Fruit fly (Drosophila melanogaster) whole organism, prepupa: ENCODE measurements around the gene CG43851.

ENCODE experiments used
- Blimp-1 ChIP-seq: fragments of 200-800 bp; sonication (Bioruptor generic); optimal IDR thresholded peaks from 3 replicates; lab custom pipeline; 2017; ENCODE audit warnings: missing biosample characterization, missing genetic modification characterization, mild to moderate bottlenecking, moderate library complexity, missing genetic modification reagents
- CG31627 ChIP-seq: fragments of 200-800 bp; sonication (Bioruptor generic); optimal IDR thresholded peaks from 3 replicates; lab custom pipeline; 2016; ENCODE audit warnings: missing biosample characterization, missing genetic modification characterization
- CG6854 ChIP-seq: fragments of 200-800 bp; sonication (Bioruptor generic); optimal IDR thresholded peaks from 2 replicates; lab custom pipeline; 2017; ENCODE audit warnings: missing biosample characterization, mild to moderate bottlenecking, missing genetic modification characterization
- OdsH ChIP-seq: fragments of 200-800 bp; sonication (Bioruptor generic); optimal IDR thresholded peaks from 3 replicates; lab custom pipeline; 2016; ENCODE audit warnings: missing biosample characterization, missing genetic modification characterization
- dsx ChIP-seq: fragments of 200-800 bp; optimal IDR thresholded peaks from 3 replicates; lab custom pipeline; 2019; ENCODE audit warnings: missing biosample characterization, mild to moderate bottlenecking, missing genetic modification characterization, moderate library complexity; ENCODE audit not compliant: poor library complexity, severe bottlenecking
- fkh ChIP-seq: fragments of 200-800 bp; sonication (Bioruptor generic); optimal IDR thresholded peaks from 3 replicates; lab custom pipeline; 2017; ENCODE audit warnings: missing biosample characterization, mild to moderate bottlenecking, missing genetic modification characterization, moderate library complexity
- lz ChIP-seq: fragments of 200-800 bp; sonication (Bioruptor generic); optimal IDR thresholded peaks from 3 replicates; lab custom pipeline; 2016; ENCODE audit warnings: missing biosample characterization, missing genetic modification characterization
- topi ChIP-seq: fragments of 200-800 bp; sonication (Bioruptor generic); optimal IDR thresholded peaks from 3 replicates; lab custom pipeline; 2016; ENCODE audit warnings: missing biosample characterization, missing genetic modification characterization

DNA sequence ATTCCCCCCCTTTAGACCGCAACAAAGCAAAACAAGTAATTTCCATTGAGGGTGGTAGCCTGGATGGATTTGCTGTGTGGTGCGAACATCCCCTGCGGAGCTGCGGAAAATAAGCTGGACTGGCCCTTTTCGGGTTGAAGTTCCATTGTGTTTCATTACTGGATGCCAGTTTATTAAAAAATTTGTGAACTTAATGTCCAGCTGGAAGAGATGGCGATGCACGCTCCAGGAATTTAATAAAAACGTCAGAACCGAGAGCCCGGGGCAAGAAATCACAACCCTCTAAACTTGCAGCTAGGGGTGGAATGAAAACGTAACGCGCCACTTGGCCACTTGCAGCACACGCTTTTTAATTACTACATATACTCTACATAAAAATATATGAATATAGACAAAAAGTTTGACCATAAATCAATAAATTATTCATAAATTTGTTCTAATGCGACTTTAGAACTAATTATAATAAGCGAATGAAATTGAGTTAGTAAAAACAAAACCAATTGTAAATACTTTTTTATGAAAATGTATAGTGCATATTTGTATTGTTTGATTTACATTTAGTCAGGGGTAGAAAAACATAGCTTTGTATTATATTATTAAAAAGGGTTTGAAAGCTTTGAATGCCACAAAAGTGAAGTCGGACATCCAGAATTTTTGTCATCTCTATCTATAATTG lies 11.2 kb upstream of the CG43851 start:
- TF ChIP-seq OdsH (no peak), fkh (no peak), dsx (GFP tag; lab: Kevin White, UChicago) (no peak), CG31627 (GFP tag; lab: Kevin White, UChicago) (no peak), topi (GFP tag; lab: Kevin White, UChicago) (no peak), CG6854 (GFP tag; lab: Kevin White, UChicago) (no peak), lz (GFP tag; lab: Kevin White, UChicago) (no peak), Blimp-1 (GFP tag; lab: Kevin White, UChicago) (no peak)
